Fruit fly (Drosophila melanogaster) whole organism, embryonic: ENCODE results near the gene CG43630.

ENCODE experiments used
- CG12769 ChIP-seq: fragments of 200-800 bp; sonication (Bioruptor generic); optimal IDR thresholded peaks from 2 replicates; lab custom pipeline; 2019; ENCODE audit warnings: missing biosample characterization, mild to moderate bottlenecking, missing genetic modification characterization, moderate library complexity
- CG13624 ChIP-seq: fragments of 200-800 bp; sonication (Bioruptor generic); optimal IDR thresholded peaks from 2 replicates; lab custom pipeline; 2016; ENCODE audit warnings: missing biosample characterization, missing genetic modification characterization
- CG14667 ChIP-seq: fragments of 200-800 bp; sonication (Bioruptor generic); IDR thresholded peaks from 2 replicates; pipeline ENCODE4 v1.3.6; 2022; ENCODE audit warnings: missing biosample characterization, missing genetic modification characterization
- CG15011 ChIP-seq: fragments of 200-800 bp; sonication (Bioruptor generic); optimal IDR thresholded peaks from 3 replicates; lab custom pipeline; 2018; ENCODE audit warnings: missing biosample characterization, mild to moderate bottlenecking, missing genetic modification characterization
- MESR4 ChIP-seq: fragments of 200-800 bp; sonication (Bioruptor generic); optimal IDR thresholded peaks from 2 replicates; lab custom pipeline; 2018; ENCODE audit warnings: missing biosample characterization, mild to moderate bottlenecking, missing genetic modification characterization, moderate library complexity
- ro ChIP-seq: fragments of 200-800 bp; sonication (Bioruptor generic); IDR thresholded peaks from 2 replicates; pipeline ENCODE4 v1.3.6; 2022; ENCODE audit warnings: missing biosample characterization, missing genetic modification characterization
- shn ChIP-seq: fragments of 200-800 bp; sonication (Bioruptor generic); optimal IDR thresholded peaks from 3 replicates; lab custom pipeline; 2016; ENCODE audit warnings: missing biosample characterization, missing genetic modification characterization

dm6 chr3R:12701257-12701656 is 25.2 kb upstream of the CG43630 start:
- no peak for TF ChIP-seq CG12769 (tag; lab: Kevin White, UChicago)
- TF ChIP-seq shn = no peak
- TF ChIP-seq ro (GFP tag; lab: Robert Waterston, UW) = no peak
- TF ChIP-seq CG13624 (GFP tag; lab: Kevin White, UChicago) = no peak
- no peak for TF ChIP-seq MESR4 (GFP tag; lab: Kevin White, UChicago)
- TF ChIP-seq CG14667 = no peak
- no peak for TF ChIP-seq CG15011 (GFP tag; lab: Kevin White, UChicago)
